Fruit fly (Drosophila melanogaster): ENCODE measurements around the gene Grik.

DNA sequence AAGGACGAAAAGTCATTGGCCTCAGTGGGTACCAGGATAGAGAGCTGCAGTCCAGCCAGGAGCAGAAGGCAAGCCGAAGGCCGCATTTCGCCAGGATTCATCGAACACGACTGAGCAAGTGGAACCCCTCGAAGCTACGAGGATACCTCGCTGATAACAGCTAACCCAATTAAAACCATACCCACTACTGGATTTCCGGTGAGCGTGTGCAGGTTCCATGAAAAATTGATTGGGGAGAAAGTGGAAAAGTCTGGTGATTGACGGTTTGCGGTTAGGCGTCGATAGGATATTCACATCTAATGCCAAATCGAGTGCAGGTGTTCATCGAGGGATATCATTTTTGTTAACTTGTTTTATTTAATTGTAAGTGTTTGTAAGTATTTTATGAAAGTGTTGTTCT lies 41.9 kb upstream of the Grik start, which contains the start of gene Ir93a:
- TF ChIP-seq tai (GFP tag; optimal IDR thresholded peaks at IDR 0.05), result no peak
- TF ChIP-seq psq (GFP tag; optimal IDR thresholded peaks at IDR 0.05), result no peak
- no peak for TF ChIP-seq pan (optimal IDR thresholded peaks at IDR 0.05)
- no peak for TF ChIP-seq Dfd (GFP tag; optimal IDR thresholded peaks at IDR 0.05)
